Worm (Caenorhabditis elegans): ENCODE results near the gene R05F9.7.
"Not testable (repeated sequence)": the region's sequence is repeated elsewhere in the genome, so short reads cannot be mapped to it uniquely, and the experiment has no call there.

The R05F9.7 gene

DNA sequence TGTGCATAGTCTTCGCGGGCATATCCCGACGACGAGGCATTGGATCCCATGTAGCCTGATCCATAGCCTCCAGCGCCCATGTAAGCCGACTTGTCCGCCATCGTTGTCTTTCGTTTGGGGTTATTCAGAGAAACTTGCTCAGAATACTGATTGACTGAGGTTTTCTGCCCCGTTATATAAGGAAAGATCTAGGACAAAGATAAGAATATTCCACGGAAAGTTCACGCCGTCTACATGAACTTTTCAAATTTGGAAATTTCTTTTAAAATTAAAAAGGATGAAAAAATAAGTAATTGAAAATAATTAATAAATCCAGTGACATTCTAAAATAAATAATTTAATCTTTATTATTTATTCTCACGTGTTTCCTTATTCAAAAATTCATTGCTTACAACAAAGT is 25.8 kb upstream of the R05F9.7 start, which contains the start of the genes nspd-5 and F11G11.4:
Gene nspd-5, minus strand, starts transcription at position 101 of the 400 bp plus-strand sequence.
Gene F11G11.4, plus strand, starts transcription at position 335 of the 400 bp plus-strand sequence.
- not testable (repeated sequence) for TF ChIP-seq M03D4.4 (tag; optimal IDR thresholded peaks at IDR 0.05); unc-62 (GFP tag; optimal IDR thresholded peaks at IDR 0.05); flh-1 (GFP tag; optimal IDR thresholded peaks at IDR 0.05)

DNA sequence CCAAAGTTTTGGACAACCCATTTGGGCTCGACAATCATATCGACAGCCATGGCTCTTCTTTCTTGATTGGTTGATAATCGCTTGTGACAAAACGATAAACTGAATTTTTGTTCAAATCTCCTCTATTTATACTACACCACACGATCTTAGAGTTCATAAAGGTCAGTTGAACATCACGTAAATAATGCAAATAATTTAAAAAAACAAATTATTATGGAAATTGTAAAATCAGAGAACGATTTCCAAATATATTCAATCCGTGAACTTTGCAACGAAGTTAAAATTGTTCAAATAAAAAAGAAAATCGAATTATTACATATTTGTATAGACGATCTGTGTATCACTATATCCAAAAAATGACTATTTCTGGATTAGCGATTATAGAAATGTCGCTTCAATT is 22.7 kb upstream of the R05F9.7 start, which contains the start of the genes mpst-4 and F11G11.14:
Gene mpst-4, minus strand, starts transcription at position 101 of the 400 bp plus-strand sequence.
Gene F11G11.14, plus strand, starts transcription at position 325 of the 400 bp plus-strand sequence.
- no peak for TF ChIP-seq elt-1 (tag; optimal IDR thresholded peaks at IDR 0.05; ENCODE audit: borderline replicate concordance, insufficient read depth)
- TF ChIP-seq hlh-1 (tag; optimal IDR thresholded peaks at IDR 0.05) = no peak
- no peak for TF ChIP-seq pha-4 (tag; optimal IDR thresholded peaks at IDR 0.05)
- no peak for TF ChIP-seq lin-32 (GFP tag; optimal IDR thresholded peaks at IDR 0.05)
- no peak for TF ChIP-seq nhr-28 (tag; optimal IDR thresholded peaks at IDR 0.05)
- TF ChIP-seq zip-8 (tag; optimal IDR thresholded peaks at IDR 0.05) = no peak
- no peak for TF ChIP-seq nhr-237 (tag; optimal IDR thresholded peaks at IDR 0.05)
- no peak for TF ChIP-seq nhr-12 (tag; optimal IDR thresholded peaks at IDR 0.05)
- TF ChIP-seq ces-1 (GFP tag; optimal IDR thresholded peaks at IDR 0.05) = no peak
- no peak for TF ChIP-seq sptf-1 (tag; optimal IDR thresholded peaks at IDR 0.05)
- TF ChIP-seq cnd-1 (tag; optimal IDR thresholded peaks at IDR 0.05) = no peak
- no peak for TF ChIP-seq sem-2 (GFP tag; optimal IDR thresholded peaks at IDR 0.05)
- no peak for TF ChIP-seq unc-62 (GFP tag; optimal IDR thresholded peaks at IDR 0.05)

DNA sequence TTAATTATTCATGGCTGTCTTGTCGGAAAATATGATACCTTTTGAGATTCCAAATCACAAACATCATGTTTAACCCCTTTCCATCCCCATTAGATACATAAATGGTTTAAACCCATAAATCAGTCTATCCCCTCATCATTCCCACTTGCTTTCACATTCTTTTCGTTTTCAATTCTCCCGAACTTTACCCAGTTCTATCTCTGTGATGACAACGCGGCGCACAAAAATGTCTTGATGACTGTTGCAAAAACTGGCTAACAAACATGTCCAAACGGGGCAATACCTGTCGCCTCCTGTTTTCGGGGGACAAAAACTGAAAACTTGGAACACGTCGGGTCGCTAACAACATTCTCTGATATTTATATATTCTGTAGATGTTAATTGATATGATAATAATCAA is 20.0 kb upstream of the R05F9.7 start:
- TF ChIP-seq bed-3 (GFP tag; optimal IDR thresholded peaks at IDR 0.05) (no peak), nhr-28 (tag; optimal IDR thresholded peaks at IDR 0.05) (no peak)

DNA sequence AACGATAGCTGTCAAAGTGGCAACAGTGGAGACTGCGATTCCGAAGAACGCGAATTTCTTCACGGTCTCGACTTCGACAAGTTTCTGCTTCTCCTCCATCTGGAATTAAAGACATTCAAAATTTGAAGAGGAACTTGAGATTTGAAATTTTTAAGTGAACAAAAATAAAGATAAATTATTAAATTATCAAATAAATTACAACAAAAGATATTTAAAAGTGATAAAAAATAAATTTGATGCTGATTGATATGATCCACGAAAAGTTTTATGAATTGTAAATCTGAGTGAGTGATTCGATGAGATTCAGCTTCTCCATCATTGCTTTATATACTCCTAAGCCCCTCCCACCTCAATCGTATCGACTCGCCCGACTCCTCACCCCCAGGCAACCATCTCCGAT is 18.6 kb upstream of the R05F9.7 start, which contains the start of gene col-17:
Gene col-17, minus strand, starts transcription at position 101 of the 400 bp plus-strand sequence.
- TF ChIP-seq ces-1 (GFP tag; optimal IDR thresholded peaks at IDR 0.05) (no peak), nhr-2 (tag; optimal IDR thresholded peaks at IDR 0.05) (no peak), nhr-76 (tag; optimal IDR thresholded peaks at IDR 0.05) (no peak), lin-32 (GFP tag; optimal IDR thresholded peaks at IDR 0.05) (no peak), ceh-43 (GFP tag; optimal IDR thresholded peaks at IDR 0.05) (no peak), unc-120 (tag; optimal IDR thresholded peaks at IDR 0.05; ENCODE audit: poor library complexity, severe bottlenecking) (no peak), nhr-237 (tag; optimal IDR thresholded peaks at IDR 0.05) (no peak), elt-3 (tag; optimal IDR thresholded peaks at IDR 0.05) (no peak), drap-1 (GFP tag; optimal IDR thresholded peaks at IDR 0.05) (no peak), ztf-11 (tag; optimal IDR thresholded peaks at IDR 0.05) (no peak), lsy-2 (tag; optimal IDR thresholded peaks at IDR 0.05) (no peak), tbx-8 (GFP tag; optimal IDR thresholded peaks at IDR 0.05) (no peak), flh-1 (GFP tag; optimal IDR thresholded peaks at IDR 0.05) (no peak), nhr-12 (tag; optimal IDR thresholded peaks at IDR 0.05) (no peak), unc-62 (GFP tag; optimal IDR thresholded peaks at IDR 0.05) (no peak), unc-39 (tag; optimal IDR thresholded peaks at IDR 0.05) (no peak)

DNA sequence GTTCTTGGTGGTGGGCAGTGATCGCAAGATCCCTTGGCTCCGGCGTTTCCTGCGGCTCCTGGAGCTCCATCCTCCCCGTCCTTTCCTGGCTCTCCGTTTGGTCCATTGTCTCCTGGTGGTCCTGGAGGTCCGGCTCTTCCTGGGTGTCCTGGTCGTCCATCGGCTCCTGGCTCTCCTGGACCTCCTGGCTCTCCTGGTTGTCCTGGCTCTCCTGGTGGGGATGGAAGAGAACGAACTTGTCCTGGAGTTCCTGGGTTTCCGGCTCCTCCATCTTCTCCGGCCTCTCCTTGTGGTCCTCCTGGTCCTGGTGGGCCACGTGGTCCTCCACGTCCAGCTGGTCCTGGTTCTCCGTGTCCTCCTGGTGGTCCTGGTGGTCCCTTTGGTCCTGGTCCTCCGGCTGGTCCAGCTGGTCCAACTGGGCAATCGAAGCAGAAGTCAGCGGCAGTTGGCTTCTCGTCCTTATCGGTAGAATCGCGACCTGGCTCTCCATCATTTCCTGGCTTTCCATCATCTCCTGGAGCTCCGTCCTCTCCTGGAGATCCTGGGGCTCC is 16.2 kb upstream of the R05F9.7 start:
- TF ChIP-seq nhr-237 (tag; optimal IDR thresholded peaks at IDR 0.05) (no peak), mls-2 (tag; optimal IDR thresholded peaks at IDR 0.05) (no peak), M03D4.4 (tag; optimal IDR thresholded peaks at IDR 0.05) (no peak), sptf-1 (tag; optimal IDR thresholded peaks at IDR 0.05) (no peak), zip-8 (tag; optimal IDR thresholded peaks at IDR 0.05) (no peak), mep-1 (tag; optimal IDR thresholded peaks at IDR 0.05) (no peak), nhr-28 (tag; optimal IDR thresholded peaks at IDR 0.05) (no peak), ham-2 (GFP tag; optimal IDR thresholded peaks at IDR 0.05) (no peak), lin-13 (tag; optimal IDR thresholded peaks at IDR 0.05) (no peak), nhr-2 (tag; optimal IDR thresholded peaks at IDR 0.05) (no peak)

DNA sequence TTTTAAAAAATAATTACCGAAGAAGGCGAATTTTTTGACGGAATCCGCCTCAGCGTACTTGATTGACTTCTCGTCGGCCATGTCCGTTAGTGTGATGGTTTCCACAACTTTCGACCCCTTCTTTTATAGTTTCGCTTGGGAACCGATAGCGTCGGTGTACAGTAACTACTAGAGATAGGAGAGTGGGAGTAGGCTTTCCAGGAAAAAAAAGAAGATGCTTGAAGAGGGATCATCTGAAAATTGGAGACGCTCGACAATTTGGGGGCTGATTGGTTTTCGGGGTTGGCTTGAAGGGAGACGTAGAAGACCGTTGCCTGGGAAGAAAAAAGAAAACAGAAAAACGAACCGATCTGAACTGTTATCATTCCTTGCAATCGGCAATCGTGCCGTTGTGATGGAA is 15.4 kb upstream of the R05F9.7 start, which contains the start of gene col-20:
Gene col-20, minus strand, starts transcription at position 101 of the 400 bp plus-strand sequence.
- TF ChIP-seq elt-1 (tag; optimal IDR thresholded peaks at IDR 0.05; ENCODE audit: borderline replicate concordance, insufficient read depth) = no peak
- no peak for TF ChIP-seq zip-8 (tag; optimal IDR thresholded peaks at IDR 0.05)
- no peak for TF ChIP-seq drap-1 (GFP tag; optimal IDR thresholded peaks at IDR 0.05)
- TF ChIP-seq ham-2 (GFP tag; optimal IDR thresholded peaks at IDR 0.05) = no peak
- no peak for TF ChIP-seq snpc-4 (tag; optimal IDR thresholded peaks at IDR 0.05)
- TF ChIP-seq nhr-2 (tag; optimal IDR thresholded peaks at IDR 0.05) = no peak
- TF ChIP-seq nhr-28 (tag; optimal IDR thresholded peaks at IDR 0.05) = no peak
- no peak for TF ChIP-seq flh-1 (GFP tag; optimal IDR thresholded peaks at IDR 0.05)
- no peak for TF ChIP-seq unc-39 (tag; optimal IDR thresholded peaks at IDR 0.05)
- no peak for TF ChIP-seq tbx-8 (GFP tag; optimal IDR thresholded peaks at IDR 0.05)
- no peak for TF ChIP-seq mls-2 (tag; optimal IDR thresholded peaks at IDR 0.05)
- TF ChIP-seq lin-32 (GFP tag; optimal IDR thresholded peaks at IDR 0.05) = no peak
- TF ChIP-seq nhr-12 (tag; optimal IDR thresholded peaks at IDR 0.05) = no peak
- TF ChIP-seq mab-5 (tag; optimal IDR thresholded peaks at IDR 0.05) = no peak
- TF ChIP-seq nhr-237 (tag; optimal IDR thresholded peaks at IDR 0.05) = no peak
- no peak for TF ChIP-seq bed-3 (GFP tag; optimal IDR thresholded peaks at IDR 0.05)
- no peak for TF ChIP-seq ceh-39 (tag; optimal IDR thresholded peaks at IDR 0.05)
- no peak for TF ChIP-seq cnd-1 (tag; optimal IDR thresholded peaks at IDR 0.05)
- TF ChIP-seq sptf-1 (tag; optimal IDR thresholded peaks at IDR 0.05) = no peak
